Fruit fly (Drosophila melanogaster) whole organism, embryonic: ENCODE results near the gene CG10435.

Experiments
- Ada2b ChIP-seq: fragments of 200-800 bp; sonication (Bioruptor generic); IDR thresholded peaks from 2 replicates; pipeline ENCODE4 v1.3.6; 2022; ENCODE audit warnings: missing biosample characterization, missing genetic modification characterization
- Atf-2 ChIP-seq: fragments of 200-800 bp; sonication (Bioruptor generic); optimal IDR thresholded peaks from 2 replicates; lab custom pipeline; 2016; ENCODE audit warnings: missing biosample characterization, missing genetic modification characterization
- Awh ChIP-seq: fragments of 200-800 bp; sonication (Bioruptor generic); IDR thresholded peaks from 2 replicates; pipeline ENCODE4, ENCODE4 v1.3.6; 2022; ENCODE audit warnings: missing biosample characterization, missing genetic modification characterization
- CG10267 ChIP-seq: fragments of 200-800 bp; sonication (Bioruptor generic); optimal IDR thresholded peaks from 2 replicates; lab custom pipeline; 2018; ENCODE audit warnings: missing biosample characterization, mild to moderate bottlenecking, missing genetic modification characterization, moderate library complexity
- CG1233 ChIP-seq: fragments of 200-800 bp; sonication (Bioruptor generic); optimal IDR thresholded peaks from 4 replicates; lab custom pipeline; 2018; ENCODE audit warnings: missing biosample characterization, mild to moderate bottlenecking, missing genetic modification characterization
- CG12744 ChIP-seq: fragments of 200-800 bp; sonication (Bioruptor generic); optimal IDR thresholded peaks from 2 replicates; lab custom pipeline; 2016; ENCODE audit warnings: missing biosample characterization, missing genetic modification characterization
- CG13123 ChIP-seq: fragments of 200-800 bp; sonication (Bioruptor generic); optimal IDR thresholded peaks from 2 replicates; lab custom pipeline; 2016; ENCODE audit warnings: missing biosample characterization, missing genetic modification characterization
- CG14050 ChIP-seq: fragments of 200-800 bp; sonication (Bioruptor generic); IDR thresholded peaks from 3 replicates; pipeline ENCODE4 v1.3.6; 2022; ENCODE audit warnings: missing biosample characterization, missing genetic modification characterization
- CG17359 ChIP-seq: fragments of 200-800 bp; sonication (Bioruptor generic); optimal IDR thresholded peaks from 3 replicates; lab custom pipeline; 2018; ENCODE audit warnings: missing biosample characterization, mild to moderate bottlenecking, missing genetic modification characterization, moderate library complexity
- CG17612 ChIP-seq: fragments of 200-800 bp; sonication (Bioruptor generic); IDR thresholded peaks from 2 replicates; pipeline ENCODE4 v1.3.6; 2022; ENCODE audit warnings: missing biosample characterization, missing genetic modification characterization
- CG18011 ChIP-seq: fragments of 200-800 bp; sonication (Bioruptor generic); optimal IDR thresholded peaks from 2 replicates; lab custom pipeline; 2017; ENCODE audit warnings: missing biosample characterization, missing genetic modification characterization, mild to moderate bottlenecking, moderate library complexity, missing genotype
- CG30403 ChIP-seq: fragments of 200-800 bp; sonication (Bioruptor generic); optimal IDR thresholded peaks from 3 replicates; lab custom pipeline; 2016; ENCODE audit warnings: missing biosample characterization, missing genetic modification characterization
- CG31224 ChIP-seq: fragments of 200-800 bp; sonication (Bioruptor generic); IDR thresholded peaks from 2 replicates; pipeline ENCODE4 v1.3.6; 2022; ENCODE audit warnings: missing biosample characterization, missing genetic modification characterization
- CG31365 ChIP-seq: fragments of 200-800 bp; sonication (Bioruptor generic); optimal IDR thresholded peaks from 2 replicates; lab custom pipeline; 2018; ENCODE audit warnings: missing biosample characterization, mild to moderate bottlenecking, missing genetic modification characterization
- CG32532 ChIP-seq: fragments of 200-800 bp; sonication (Bioruptor generic); IDR thresholded peaks from 2 replicates; pipeline ENCODE4 v1.3.6; 2022; ENCODE audit warnings: missing biosample characterization, missing genetic modification characterization
- CG43689 ChIP-seq: fragments of 200-800 bp; sonication (Bioruptor generic); IDR thresholded peaks from 2 replicates; pipeline ENCODE4 v1.3.6; 2022; ENCODE audit warnings: missing biosample characterization, missing genetic modification characterization
- CG6254 ChIP-seq: fragments of 200-800 bp; sonication (Bioruptor generic); optimal IDR thresholded peaks from 3 replicates; lab custom pipeline; 2017; ENCODE audit warnings: mild to moderate bottlenecking, missing biosample characterization, missing genetic modification reagents, missing genetic modification characterization
- CG6765 ChIP-seq: fragments of 200-800 bp; sonication (Bioruptor generic); optimal IDR thresholded peaks from 3 replicates; lab custom pipeline; 2017; ENCODE audit warnings: missing biosample characterization, mild to moderate bottlenecking, missing genetic modification characterization
- CG7357 ChIP-seq: fragments of 200-800 bp; sonication (Bioruptor generic); IDR thresholded peaks from 3 replicates; pipeline ENCODE4 v1.3.6; 2022; ENCODE audit warnings: missing biosample characterization, missing genetic modification characterization
- CG7963 ChIP-seq: fragments of 200-800 bp; sonication (Bioruptor generic); IDR thresholded peaks from 3 replicates; pipeline ENCODE4 v1.3.6; 2022; ENCODE audit warnings: missing biosample characterization, missing genetic modification characterization; ENCODE audit not compliant: partially characterized antibody
- CHES-1-like ChIP-seq: fragments of 200-800 bp; sonication (Bioruptor generic); optimal IDR thresholded peaks from 2 replicates; lab custom pipeline; 2016; ENCODE audit warnings: missing biosample characterization, missing genetic modification characterization
- CTCF ChIP-seq: fragments of 200-800 bp; sonication (Bioruptor generic); optimal IDR thresholded peaks from 2 replicates; lab custom pipeline; 2017; ENCODE audit warnings: missing biosample characterization, mild to moderate bottlenecking, missing genetic modification characterization, moderate library complexity
- Dbx ChIP-seq: fragments of 200-800 bp; sonication (Bioruptor generic); IDR thresholded peaks from 3 replicates; pipeline ENCODE4 v1.3.6; 2022; ENCODE audit warnings: missing biosample characterization, missing genetic modification characterization
- Dfd ChIP-seq, 2 experiments: fragments of >200 bp; optimal IDR thresholded peaks; 2 replicates each; lab custom pipeline; 2017; ENCODE audit warnings: missing biosample characterization in 2 of 2, missing genetic modification characterization in 2 of 2
- E2f1 ChIP-seq: fragments of 200-800 bp; sonication (Bioruptor generic); IDR thresholded peaks from 2 replicates; pipeline ENCODE4 v1.3.6; 2022; ENCODE audit warnings: missing biosample characterization, missing genetic modification characterization
- E2f2 ChIP-seq: fragments of 200-800 bp; sonication (Bioruptor generic); IDR thresholded peaks from 2 replicates; pipeline ENCODE4 v1.3.6; 2022; ENCODE audit warnings: missing biosample characterization, missing genetic modification characterization
- Fer1 ChIP-seq: fragments of 200-800 bp; sonication (Bioruptor generic); optimal IDR thresholded peaks from 2 replicates; lab custom pipeline; 2017; ENCODE audit warnings: missing biosample characterization, mild to moderate bottlenecking, missing genetic modification characterization
- Hmx ChIP-seq: fragments of 200-800 bp; sonication (Bioruptor generic); optimal IDR thresholded peaks from 2 replicates; lab custom pipeline; 2016; ENCODE audit warnings: missing biosample characterization, missing genetic modification characterization
- MTF-1 ChIP-seq: fragments of 200-800 bp; sonication (Bioruptor generic); optimal IDR thresholded peaks from 2 replicates; lab custom pipeline; 2018; ENCODE audit warnings: missing biosample characterization, mild to moderate bottlenecking, missing genetic modification characterization, borderline replicate concordance
- NFAT ChIP-seq: fragments of 200-800 bp; sonication (Bioruptor generic); IDR thresholded peaks from 2 replicates; pipeline ENCODE4 v1.3.6; 2022; ENCODE audit warnings: missing biosample characterization, missing genetic modification characterization
- Nf-YC ChIP-seq: fragments of 200-800 bp; optimal IDR thresholded peaks from 3 replicates; lab custom pipeline; 2019; ENCODE audit warnings: missing biosample characterization, mild to moderate bottlenecking, missing genetic modification characterization, moderate library complexity
- Ravus ChIP-seq: fragments of 200-800 bp; sonication (Bioruptor generic); IDR thresholded peaks from 2 replicates; pipeline ENCODE4 v1.3.6; 2022; ENCODE audit warnings: missing biosample characterization, missing genetic modification characterization
- Rfx ChIP-seq: fragments of 200-800 bp; sonication (Bioruptor generic); IDR thresholded peaks from 2 replicates; pipeline ENCODE4 v1.3.6; 2022; ENCODE audit warnings: missing biosample characterization, missing genetic modification characterization
- Sry-β ChIP-seq: fragments of 200-800 bp; sonication (Bioruptor generic); optimal IDR thresholded peaks from 2 replicates; lab custom pipeline; 2018; ENCODE audit warnings: missing biosample characterization, mild to moderate bottlenecking, missing genetic modification characterization, moderate library complexity
- Xrp1 ChIP-seq: fragments of 200-800 bp; sonication (Bioruptor generic); IDR thresholded peaks from 2 replicates; pipeline ENCODE4 v1.3.6; 2022; ENCODE audit warnings: missing biosample characterization, missing genetic modification characterization
- al ChIP-seq: fragments of 200-800 bp; sonication (Bioruptor generic); IDR thresholded peaks from 2 replicates; pipeline ENCODE4 v1.3.6; 2022; ENCODE audit warnings: missing biosample characterization, missing genetic modification characterization
- az2 ChIP-seq: fragments of 200-800 bp; sonication (Bioruptor generic); optimal IDR thresholded peaks from 3 replicates; lab custom pipeline; 2016; ENCODE audit warnings: missing biosample characterization, missing genetic modification characterization
- caup ChIP-seq: fragments of 200-800 bp; sonication (Bioruptor generic); optimal IDR thresholded peaks from 3 replicates; lab custom pipeline; 2017; ENCODE audit warnings: missing biosample characterization, mild to moderate bottlenecking, missing genetic modification characterization, moderate library complexity; ENCODE audit not compliant: severe bottlenecking
- chif ChIP-seq, 2 experiments: fragments of 200-800 bp; sonication (Bioruptor generic); optimal IDR thresholded peaks; 3 replicates each; lab custom pipeline; 2016; ENCODE audit warnings: missing biosample characterization in 2 of 2, missing genetic modification characterization in 2 of 2
- esg ChIP-seq: fragments of 200-800 bp; sonication (Bioruptor generic); conservative IDR thresholded peaks from 2 replicates; pipeline ENCODE4 v1.3.6; 2022; ENCODE audit warnings: missing biosample characterization, missing genetic modification characterization
- fd64A ChIP-seq: fragments of 200-800 bp; sonication (Bioruptor generic); optimal IDR thresholded peaks from 3 replicates; lab custom pipeline; 2018; ENCODE audit warnings: missing biosample characterization, mild to moderate bottlenecking, missing genetic modification characterization
- fu2 ChIP-seq: fragments of 200-800 bp; sonication (Bioruptor generic); optimal IDR thresholded peaks from 2 replicates; lab custom pipeline; 2016; ENCODE audit warnings: missing biosample characterization, missing genetic modification characterization
- gt ChIP-seq: fragments of 200-800 bp; sonication (Bioruptor generic); IDR thresholded peaks from 2 replicates; pipeline ENCODE4 v1.3.6; 2022; ENCODE audit warnings: missing biosample characterization, missing genetic modification characterization
- jigr1 ChIP-seq: fragments of 200-800 bp; sonication (Bioruptor generic); IDR thresholded peaks from 3 replicates; pipeline ENCODE4 v1.3.6; 2022; ENCODE audit warnings: missing biosample characterization, missing genetic modification characterization
- jumu ChIP-seq: fragments of 200-800 bp; sonication (Bioruptor generic); optimal IDR thresholded peaks from 3 replicates; lab custom pipeline; 2016; ENCODE audit warnings: missing biosample characterization, missing genetic modification characterization
- kah ChIP-seq: fragments of 200-800 bp; sonication (Bioruptor generic); optimal IDR thresholded peaks from 2 replicates; lab custom pipeline; 2018; ENCODE audit warnings: missing biosample characterization, mild to moderate bottlenecking, missing genetic modification characterization
- peb ChIP-seq: fragments of 200-800 bp; sonication (Bioruptor generic); IDR thresholded peaks from 2 replicates; pipeline ENCODE4 v1.3.6; 2022; ENCODE audit warnings: missing biosample characterization, missing genetic modification characterization
- pho ChIP-seq: fragments of 200-800 bp; sonication (Bioruptor generic); optimal IDR thresholded peaks from 2 replicates; lab custom pipeline; 2016; ENCODE audit warnings: missing biosample characterization, missing genetic modification characterization
- slbo ChIP-seq: fragments of 200-800 bp; sonication (Bioruptor generic); IDR thresholded peaks from 2 replicates; pipeline ENCODE4 v1.3.6; 2022; ENCODE audit warnings: missing biosample characterization, missing genetic modification characterization
- sob ChIP-seq: fragments of 200-800 bp; sonication (Bioruptor generic); IDR thresholded peaks from 2 replicates; pipeline ENCODE4 v1.3.6; 2022; ENCODE audit warnings: missing biosample characterization, missing genetic modification characterization
- sug ChIP-seq: fragments of 200-800 bp; optimal IDR thresholded peaks from 2 replicates; lab custom pipeline; 2019; ENCODE audit warnings: missing biosample characterization, mild to moderate bottlenecking, missing genetic modification characterization, moderate library complexity
- ttk ChIP-seq: fragments of 200-800 bp; sonication (Bioruptor generic); IDR thresholded peaks from 2 replicates; pipeline ENCODE4 v2.1.2; 2022; ENCODE audit warnings: missing biosample characterization, missing genetic modification characterization
- wor ChIP-seq: fragments of 200-800 bp; sonication (Bioruptor generic); IDR thresholded peaks from 2 replicates; pipeline ENCODE4 v1.3.6; 2022; ENCODE audit warnings: missing biosample characterization, missing genetic modification characterization

CG10435 gene

dm6 chr3R:8009080-8009620 lies 3.9 kb downstream of the CG10435 start, which contains the start of the genes CG11052 and CG3223 (continued):
- no peak for TF ChIP-seq MTF-1 (GFP tag; lab: Kevin White, UChicago)
- peak; percentile 16 for TF ChIP-seq CG30403 (GFP tag; lab: Kevin White, UChicago)
- TF ChIP-seq CG1233 (GFP tag; lab: Kevin White, UChicago): peak; percentile 36
- TF ChIP-seq CG17359 (tag; lab: Kevin White, UChicago): no peak
- TF ChIP-seq fu2: peak; percentile 40
- TF ChIP-seq CG6254 (GFP tag; lab: Kevin White, UChicago): peak; percentile 100
- no peak for TF ChIP-seq CG43689
- no peak for TF ChIP-seq CG6765
- TF ChIP-seq Dbx (GFP tag; lab: Robert Waterston, UW): no peak
- TF ChIP-seq CG17612: no peak
- peak; percentile 51 for TF ChIP-seq CG10267 (tag; lab: Kevin White, UChicago)
- no peak for TF ChIP-seq CG14050
- no peak for TF ChIP-seq fd64A
- no peak for TF ChIP-seq ttk (GFP tag; lab: Robert Waterston, UW)
- TF ChIP-seq CG7963 (GFP tag; lab: Robert Waterston, UW): no peak
- TF ChIP-seq gt (GFP tag; lab: Robert Waterston, UW): no peak
- no peak for TF ChIP-seq CHES-1-like
- TF ChIP-seq Sry-β (GFP tag; lab: Kevin White, UChicago): peak; percentile 81
- peak; percentile 29 for TF ChIP-seq pho (GFP tag; lab: Kevin White, UChicago)
- no peak for TF ChIP-seq wor
- peak; percentile 79 for TF ChIP-seq E2f2
- peak; percentile 58; the same call in 1 of the 2 replicates for TF ChIP-seq slbo (GFP tag; lab: Robert Waterston, UW)
- TF ChIP-seq CG32532: peak; percentile 16; the same call in 1 of the 2 replicates
- peak; percentile 44 for TF ChIP-seq Fer1
- no peak for TF ChIP-seq sob
- TF ChIP-seq kah: no peak
- TF ChIP-seq CG7357 (GFP tag; lab: Robert Waterston, UW): no peak
- no peak for TF ChIP-seq esg
- TF ChIP-seq caup: no peak
- TF ChIP-seq CG18011 (GFP tag; lab: Kevin White, UChicago): no peak
- TF ChIP-seq Atf-2: no peak
- no peak for TF ChIP-seq Hmx (GFP tag; lab: Kevin White, UChicago)
- TF ChIP-seq Nf-YC: peak; percentile 70
- no peak for TF ChIP-seq CG12744 (GFP tag; lab: Kevin White, UChicago)
- TF ChIP-seq E2f1 (GFP tag; lab: Robert Waterston, UW): no peak
- TF ChIP-seq Dfd (GFP tag; optimal IDR thresholded peaks at IDR 0.05; lab: Kevin White, UChicago): no peak
- no peak for TF ChIP-seq al (GFP tag; lab: Robert Waterston, UW)
- TF ChIP-seq az2 (GFP tag; lab: Kevin White, UChicago): no peak
- peak; percentile 55; the same call in 1 of the 2 replicates for TF ChIP-seq Rfx (GFP tag; lab: Robert Waterston, UW)
- TF ChIP-seq Ravus (GFP tag; lab: Robert Waterston, UW): no peak
- no peak for TF ChIP-seq CG31365 (tag; lab: Kevin White, UChicago)
- no peak for TF ChIP-seq chif (GFP tag; optimal IDR thresholded peaks at IDR 0.05; lab: Kevin White, UChicago)
- peak; percentile 32 for TF ChIP-seq sug (tag; lab: Kevin White, UChicago)
- TF ChIP-seq CG31224 (GFP tag; lab: Robert Waterston, UW): no peak
- no peak for TF ChIP-seq Xrp1
- TF ChIP-seq CG13123: no peak
- TF ChIP-seq peb: no peak
- peak; percentile 20 for TF ChIP-seq CTCF (GFP tag; lab: Kevin White, UChicago)
- no peak; the same call in 1 of the 2 replicates for TF ChIP-seq NFAT (GFP tag; lab: Robert Waterston, UW)
- no peak for TF ChIP-seq Ada2b
- TF ChIP-seq jigr1 (GFP tag; lab: Robert Waterston, UW): no peak
- TF ChIP-seq jumu (GFP tag; lab: Kevin White, UChicago): no peak
- TF ChIP-seq Awh (GFP tag; lab: Robert Waterston, UW): no peak
